Fruit fly (Drosophila melanogaster) Kc167 (cell line): Measurements from ENCODE around the gene CG1494.

ENCODE experiments used
- Myc ChIP-seq: fragments of >200 bp; optimal IDR thresholded peaks from 2 replicates; lab custom pipeline; 2017; ENCODE audit warnings: missing external identifiers
- h ChIP-seq: fragments of >200 bp; optimal IDR thresholded peaks from 3 replicates; lab custom pipeline; 2018; ENCODE audit warnings: missing external identifiers
- insv ChIP-seq: fragments of >200 bp; optimal IDR thresholded peaks from 3 replicates; lab custom pipeline; 2018; ENCODE audit warnings: missing external identifiers
- psq ChIP-seq: fragments of >200 bp; optimal IDR thresholded peaks from 2 replicates; lab custom pipeline; 2017; ENCODE audit warnings: missing external identifiers
- ttk ChIP-seq: sonication (Bioruptor generic); optimal IDR thresholded peaks from 2 replicates; lab custom pipeline; 2017; ENCODE audit warnings: missing external identifiers

DNA sequence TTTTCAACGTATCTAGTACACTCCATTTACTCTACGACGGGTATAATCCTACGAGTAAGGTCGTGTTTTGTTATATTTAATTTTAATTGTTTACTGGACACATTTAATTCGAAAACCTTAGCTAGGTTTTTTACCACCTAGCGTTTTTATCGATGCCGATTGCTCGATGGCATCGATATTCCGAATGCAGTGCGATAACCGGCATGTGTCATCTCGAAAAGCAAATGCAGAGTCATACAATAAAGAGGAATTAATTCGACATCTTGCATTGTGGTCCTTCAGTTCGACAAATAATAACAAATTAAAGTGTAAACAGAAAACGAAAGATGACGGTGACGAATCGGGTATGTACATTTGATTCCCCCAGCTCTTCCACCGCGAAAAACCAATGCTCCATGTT is 30.8 kb downstream of the CG1494 start, which contains the start of gene Rpt6:
- TF ChIP-seq h (no peak), psq (no peak), Myc (lab: Kevin White, UChicago) (no peak), ttk (no peak), insv (lab: Kevin White, UChicago) (no peak)
